Worm (Caenorhabditis elegans): ENCODE results near the gene rpl-11.2.
A peak's percentile ranks its signal among the peaks of the same experiment; 100 is the strongest.

ce11 chrX:2262420-2262819, 20.0 kb upstream of the rpl-11.2 start:
- TF ChIP-seq alr-1 (tag; optimal IDR thresholded peaks at IDR 0.05; ENCODE audit: borderline replicate concordance), result no peak
- no peak for TF ChIP-seq ets-5 (GFP tag; IDR thresholded peaks at IDR 0.05)
- TF ChIP-seq ztf-4 (tag; optimal IDR thresholded peaks at IDR 0.05), result no peak
- no peak for TF ChIP-seq irx-1 (tag; optimal IDR thresholded peaks at IDR 0.05)
- TF ChIP-seq zag-1 (tag; optimal IDR thresholded peaks at IDR 0.05), result no peak
- TF ChIP-seq elt-2 (tag; optimal IDR thresholded peaks at IDR 0.05), result peak; percentile 47
- no peak for TF ChIP-seq efl-1 (optimal IDR thresholded peaks at IDR 0.05)
- TF ChIP-seq efl-1 (GFP tag; optimal IDR thresholded peaks at IDR 0.05 in 1 of 2), result no peak
- TF ChIP-seq snpc-4 (tag; optimal IDR thresholded peaks at IDR 0.05), result no peak
- TF ChIP-seq fkh-10 (GFP tag; optimal IDR thresholded peaks at IDR 0.05), result no peak
- TF ChIP-seq pag-3 (tag; optimal IDR thresholded peaks at IDR 0.05; ENCODE audit: borderline replicate concordance, insufficient read depth), result no peak
- TF ChIP-seq lin-13 (GFP tag; optimal IDR thresholded peaks at IDR 0.05), result no peak
- no peak for TF ChIP-seq nhr-12 (tag; optimal IDR thresholded peaks at IDR 0.05)
- TF ChIP-seq jun-1 (tag; optimal IDR thresholded peaks at IDR 0.05), result no peak

Data from whole organism, L1 larva.